Worm (Caenorhabditis elegans): Measurements from ENCODE around the gene ZK632.10.

ce11 chrIII:9857110-9857509, 29.6 kb upstream of the ZK632.10 start:
- TF ChIP-seq madf-6 (GFP tag; IDR thresholded peaks at IDR 0.05) = no peak
- no peak for TF ChIP-seq egl-18 (GFP tag; IDR thresholded peaks at IDR 0.05)
- no peak for TF ChIP-seq snpc-4 (GFP tag; optimal IDR thresholded peaks at IDR 0.05)
- no peak for TF ChIP-seq snpc-4 (tag; optimal IDR thresholded peaks at IDR 0.05)
- TF ChIP-seq ama-1 (optimal IDR thresholded peaks at IDR 0.05) = no peak
- no peak for TF ChIP-seq ama-1 (GFP tag; optimal IDR thresholded peaks at IDR 0.05)
- no peak for TF ChIP-seq cebp-1 (GFP tag; IDR thresholded peaks at IDR 0.05)
- TF ChIP-seq cebp-1 (tag; optimal IDR thresholded peaks at IDR 0.05) = no peak
- no peak for TF ChIP-seq pha-4 (tag; optimal IDR thresholded peaks at IDR 0.05)
- no peak for TF ChIP-seq lsy-27 (tag; optimal IDR thresholded peaks at IDR 0.05; ENCODE audit: borderline replicate concordance, insufficient read depth)
- TF ChIP-seq F57A8.1 (GFP tag; optimal IDR thresholded peaks at IDR 0.05) = no peak
- no peak for TF ChIP-seq snpc-3.4 (tag; optimal IDR thresholded peaks at IDR 0.05)
- no peak for TF ChIP-seq ztf-28 (GFP tag; IDR thresholded peaks at IDR 0.05)
- TF ChIP-seq ztf-18 (tag; optimal IDR thresholded peaks at IDR 0.05) = no peak
- no peak for TF ChIP-seq egl-44 (GFP tag; IDR thresholded peaks at IDR 0.05)
- no peak for TF ChIP-seq somi-1 (GFP tag; optimal IDR thresholded peaks at IDR 0.05)
- no peak for TF ChIP-seq ztf-25 (GFP tag; IDR thresholded peaks at IDR 0.05)

Data from whole organism, young adult.